Worm (Caenorhabditis elegans) whole organism, late embryonic: ENCODE results near the gene F11G11.14.

ENCODE experiments used
- ceh-45 ChIP-seq: fragments of 200-800 bp; sonication (Bioruptor generic); IDR thresholded peaks from 2 replicates; pipeline ENCODE4 v1.3.6; 2022; ENCODE audit warnings: missing genetic modification reagents, missing genetic modification characterization, missing compliant biosample characterization
- ceh-9 ChIP-seq: sonication (generic microtip); optimal IDR thresholded peaks from 2 replicates; lab custom pipeline; 2016; ENCODE audit warnings: mild to moderate bottlenecking, missing genetic modification characterization, inconsistent platforms, missing compliant biosample characterization
- ets-4 ChIP-seq: sonication (generic microtip); optimal IDR thresholded peaks from 2 replicates; lab custom pipeline; 2016; ENCODE audit warnings: missing genetic modification characterization, missing compliant biosample characterization
- eyg-1 ChIP-seq: sonication (generic microtip); optimal IDR thresholded peaks from 2 replicates; lab custom pipeline; 2016; ENCODE audit warnings: missing genotype, missing genetic modification characterization, missing compliant biosample characterization
- npax-4 ChIP-seq: sonication (generic microtip); optimal IDR thresholded peaks from 2 replicates; lab custom pipeline; 2016; ENCODE audit warnings: missing genetic modification characterization, missing compliant biosample characterization
- pha-4 ChIP-seq: fragments of 150-350 bp; optimal IDR thresholded peaks from 2 replicates; lab custom pipeline; 2018; ENCODE audit warnings: missing biosample characterization, missing genetic modification reagents, missing genetic modification characterization
- ref-2 ChIP-seq: sonication (generic microtip); optimal IDR thresholded peaks from 2 replicates; lab custom pipeline; 2016; ENCODE audit warnings: missing genetic modification characterization, missing compliant biosample characterization
- rnt-1 ChIP-seq: sonication (generic microtip); optimal IDR thresholded peaks from 2 replicates; lab custom pipeline; 2016; ENCODE audit warnings: missing genetic modification characterization, missing compliant biosample characterization
- tbx-2 ChIP-seq: sonication (generic microtip); optimal IDR thresholded peaks from 2 replicates; lab custom pipeline; 2016; ENCODE audit warnings: missing genetic modification characterization, missing compliant biosample characterization
- tbx-7 ChIP-seq: sonication (generic microtip); optimal IDR thresholded peaks from 2 replicates; lab custom pipeline; 2016; ENCODE audit warnings: missing genotype, missing genetic modification characterization, missing compliant biosample characterization
- ttx-3 ChIP-seq: sonication (generic microtip); optimal IDR thresholded peaks from 2 replicates; lab custom pipeline; 2016; ENCODE audit warnings: missing genetic modification reagents, missing genetic modification characterization, missing compliant biosample characterization
- unc-86 ChIP-seq: sonication (generic microtip); optimal IDR thresholded peaks from 2 replicates; lab custom pipeline; 2016; ENCODE audit warnings: missing genetic modification characterization, missing compliant biosample characterization

- TF ChIP-seq tbx-2 = no peak
- TF ChIP-seq ref-2 = no peak
- no peak for TF ChIP-seq npax-4
- TF ChIP-seq ttx-3 (tag; lab: Kevin White, UChicago) = no peak
- TF ChIP-seq ets-4 (tag; lab: Kevin White, UChicago) = no peak
- TF ChIP-seq ceh-45 (GFP tag; lab: Robert Waterston, UW) = no peak
- TF ChIP-seq eyg-1 (tag; lab: Kevin White, UChicago) = no peak
- no peak for TF ChIP-seq pha-4 (tag; lab: Kevin White, UChicago)
- TF ChIP-seq unc-86 = no peak
- TF ChIP-seq rnt-1 (tag; lab: Kevin White, UChicago) = no peak
- TF ChIP-seq ceh-9 (tag; lab: Kevin White, UChicago) = no peak
- TF ChIP-seq tbx-7 = no peak
Observed at ce11 chrII:4856113-4856512, 7.4 kb upstream of the F11G11.14 start.
